Worm (Caenorhabditis elegans): ENCODE results near the gene nos-3.

Gene nos-3

DNA sequence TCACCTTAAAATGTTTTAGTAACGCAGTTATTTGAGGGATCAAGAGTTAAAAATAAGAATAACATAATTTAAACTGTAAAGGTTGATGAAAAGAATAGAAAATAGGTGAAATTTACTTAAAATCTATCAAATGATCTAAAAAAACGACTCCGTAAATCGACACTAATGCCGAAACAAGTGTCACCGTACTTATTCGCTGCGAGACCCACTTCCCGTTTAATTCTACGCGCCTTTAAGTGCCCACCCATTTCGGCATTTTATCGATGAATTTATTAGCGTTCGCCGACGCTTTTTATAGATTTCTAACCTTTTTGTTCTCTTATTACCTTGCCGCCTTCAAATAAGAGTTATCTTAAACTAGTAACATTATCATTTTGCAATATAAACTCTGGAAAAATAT is at the start of gene nos-3, which contains the start of gene Y53C12B.1:
TSS of gene nos-3 (plus strand) at position 248 of the 400 bp plus-strand sequence.
TSS of gene Y53C12B.1 (minus strand) at position 10 of the 400 bp plus-strand sequence.
- TF ChIP-seq ceh-20 (GFP tag; IDR thresholded peaks at IDR 0.05) (0 out of 2 replicates have a peak, but pooled peaks have one; percentile 13), mxl-2 (GFP tag; conservative IDR thresholded peaks at IDR 0.05) (no peak), pha-4 (GFP tag; IDR thresholded peaks at IDR 0.05) (no peak), pha-4 (tag; optimal IDR thresholded peaks at IDR 0.05) (peak; percentile 79), nhr-28 (tag; optimal IDR thresholded peaks at IDR 0.05) (peak; percentile 55), set-16 (GFP tag; IDR thresholded peaks at IDR 0.05) (no peak), snpc-1.2 (GFP tag; IDR thresholded peaks at IDR 0.05) (no peak), T20F7.1 (GFP tag; optimal IDR thresholded peaks at IDR 0.05) (peak; percentile 68), tra-1 (GFP tag; IDR thresholded peaks at IDR 0.05) (0 out of 2 replicates have a peak, but pooled peaks have one; percentile 34), duxl-1 (tag; optimal IDR thresholded peaks at IDR 0.05; ENCODE audit: poor library complexity) (no peak), nhr-76 (tag; optimal IDR thresholded peaks at IDR 0.05) (no peak), arid-1 (GFP tag; conservative IDR thresholded peaks at IDR 0.05) (peak; percentile 57; the same call in 1 of the 2 replicates), ctbp-1 (GFP tag; IDR thresholded peaks at IDR 0.05) (no peak), jun-1 (tag; optimal IDR thresholded peaks at IDR 0.05) (no peak), D1046.2 (GFP tag; IDR thresholded peaks at IDR 0.05) (peak; percentile 97), ztf-7 (tag; optimal IDR thresholded peaks at IDR 0.05) (peak; percentile 20), gei-8 (GFP tag; optimal IDR thresholded peaks at IDR 0.05) (no peak), nhr-41 (GFP tag; IDR thresholded peaks at IDR 0.05) (no peak), zip-11 (GFP tag; IDR thresholded peaks at IDR 0.05) (no peak), ceh-28 (tag; optimal IDR thresholded peaks at IDR 0.05) (no peak), mep-1 (tag; optimal IDR thresholded peaks at IDR 0.05) (peak; percentile 80), php-3 (GFP tag; IDR thresholded peaks at IDR 0.05) (0 out of 2 replicates have a peak, but pooled peaks have one; percentile 16), ceh-44 (GFP tag; IDR thresholded peaks at IDR 0.05) (no peak), spr-3 (GFP tag; optimal IDR thresholded peaks at IDR 0.05) (no peak), ama-1 (optimal IDR thresholded peaks at IDR 0.05) (peak; percentile 54), tag-97 (GFP tag; IDR thresholded peaks at IDR 0.05) (no peak), lsy-2 (tag; optimal IDR thresholded peaks at IDR 0.05) (peak; percentile 95 to 99), dve-1 (tag; optimal IDR thresholded peaks at IDR 0.05; ENCODE audit: insufficient read depth) (peak; percentile 73), lim-7 (GFP tag; IDR thresholded peaks at IDR 0.05) (no peak), nhr-25 (tag; optimal IDR thresholded peaks at IDR 0.05; ENCODE audit: borderline replicate concordance, insufficient read depth) (peak; percentile 85), lin-38 (GFP tag; IDR thresholded peaks at IDR 0.05) (peak; percentile 54), aha-1 (tag) (no peak), F10B5.3 (tag; optimal IDR thresholded peaks at IDR 0.05) (no peak), nhr-6 (tag; optimal IDR thresholded peaks at IDR 0.05) (peak; percentile 68), dmd-6 (GFP tag; IDR thresholded peaks at IDR 0.05) (peak; percentile 41), zip-2 (tag; optimal IDR thresholded peaks at IDR 0.05) (no peak), nhr-77 (tag; optimal IDR thresholded peaks at IDR 0.05) (peak; percentile 59), fos-1 (tag; optimal IDR thresholded peaks at IDR 0.05) (no peak), egl-43 (GFP tag; IDR thresholded peaks at IDR 0.05) (no peak), rbr-2 (tag; optimal IDR thresholded peaks at IDR 0.05) (peak; percentile 45), nhr-102 (tag; optimal IDR thresholded peaks at IDR 0.05) (no peak), daf-8 (GFP tag; IDR thresholded peaks at IDR 0.05) (no peak), zfp-2 (tag; optimal IDR thresholded peaks at IDR 0.05) (no peak), snpc-4 (tag; optimal IDR thresholded peaks at IDR 0.05) (no peak), unc-39 (tag; optimal IDR thresholded peaks at IDR 0.05) (no peak), ceh-62 (tag; optimal IDR thresholded peaks at IDR 0.05) (no peak), saeg-2 (GFP tag; IDR thresholded peaks at IDR 0.05) (no peak), dpl-1 (GFP tag; optimal IDR thresholded peaks at IDR 0.05) (peak; percentile 80), fkh-10 (GFP tag; optimal IDR thresholded peaks at IDR 0.05) (peak; percentile 24), hif-1 (tag; optimal IDR thresholded peaks at IDR 0.05) (peak in 1 of 2 experiments; percentile 45), lin-13 (GFP tag; optimal IDR thresholded peaks at IDR 0.05) (peak; percentile 59), Y5F2A.4 (GFP tag; optimal IDR thresholded peaks at IDR 0.05) (no peak)
